Worm (Caenorhabditis elegans) whole organism, L1 larva: ENCODE measurements around the gene prmt-9.

ENCODE experiments used
- Y116A8C.19 ChIP-seq: sonication (generic microtip); optimal IDR thresholded peaks from 2 replicates; lab custom pipeline; 2016; ENCODE audit warnings: missing compliant biosample characterization, missing genetic modification characterization, borderline replicate concordance
- elt-3 ChIP-seq, 6 experiments: fragments of 150-350 bp in 1 of 6; sonication (generic microtip); optimal IDR thresholded peaks; 2 replicates each; lab custom pipeline; 2017 to 2018; ENCODE audit warnings: missing biosample characterization in 6 of 6, missing genetic modification characterization in 6 of 6, inconsistent platforms in 1 of 6
- fkh-8 ChIP-seq: sonication (generic microtip); optimal IDR thresholded peaks from 2 replicates; lab custom pipeline; 2016; ENCODE audit warnings: mild to moderate bottlenecking, missing genetic modification characterization, missing compliant biosample characterization
- hpl-2 ChIP-seq: fragments of 150-350 bp; optimal IDR thresholded peaks from 2 replicates; lab custom pipeline; 2014; ENCODE audit warnings: missing biosample characterization, missing genetic modification reagents, missing genetic modification characterization
- irx-1 ChIP-seq: sonication (generic microtip); optimal IDR thresholded peaks from 2 replicates; lab custom pipeline; 2016; ENCODE audit warnings: missing genetic modification characterization, missing compliant biosample characterization
- lin-39 ChIP-seq: fragments of 150-350 bp; optimal IDR thresholded peaks from 2 replicates; lab custom pipeline; 2014; ENCODE audit warnings: missing biosample characterization, missing genetic modification reagents, missing genetic modification characterization
- mab-9 ChIP-seq: fragments of 200-800 bp; sonication (Bioruptor generic); IDR thresholded peaks from 2 replicates; pipeline ENCODE4 v1.3.6; 2022; ENCODE audit warnings: missing genetic modification reagents, missing genetic modification characterization, missing compliant biosample characterization
- mep-1 ChIP-seq: fragments of 150-350 bp; optimal IDR thresholded peaks from 2 replicates; lab custom pipeline; 2014; ENCODE audit warnings: missing biosample characterization, missing genetic modification characterization
- nhr-11 ChIP-seq: fragments of 150-350 bp; optimal IDR thresholded peaks from 2 replicates; lab custom pipeline; 2014; ENCODE audit warnings: missing biosample characterization, missing genetic modification characterization
- nhr-237 ChIP-seq: fragments of 150-350 bp; optimal IDR thresholded peaks from 2 replicates; lab custom pipeline; 2014; ENCODE audit warnings: missing biosample characterization, missing genetic modification characterization
- snpc-4 ChIP-seq: fragments of 150-350 bp; optimal IDR thresholded peaks from 2 replicates; lab custom pipeline; 2014; ENCODE audit warnings: missing biosample characterization, missing genetic modification characterization
- unc-130 ChIP-seq: fragments of 150-350 bp; optimal IDR thresholded peaks from 2 replicates; lab custom pipeline; 2017; ENCODE audit warnings: missing biosample characterization, missing genetic modification characterization, inconsistent platforms
- unc-98 ChIP-seq: fragments of 200-800 bp; sonication (Bioruptor generic); IDR thresholded peaks from 2 replicates; pipeline ENCODE4 v1.3.6; 2022; ENCODE audit warnings: missing genetic modification characterization, missing compliant biosample characterization
- ztf-4 ChIP-seq: fragments of 150-350 bp; optimal IDR thresholded peaks from 2 replicates; lab custom pipeline; 2014; ENCODE audit warnings: missing biosample characterization, missing genetic modification characterization

ce11 chrIV:12653094-12653493 lies 31.1 kb downstream of the prmt-9 start, which contains the start of the genes wdfy-3 and C26H9A.4:
- TF ChIP-seq hpl-2 (no peak), mep-1 (tag; lab: Kevin White, UChicago) (peak; percentile 31), unc-98 (GFP tag; lab: Robert Waterston, UW) (no peak), elt-3 (tag; optimal IDR thresholded peaks at IDR 0.05; lab: Kevin White, UChicago) (peak in 1 of 6 experiments; percentile 9), Y116A8C.19 (tag; lab: Kevin White, UChicago) (no peak), mab-9 (no peak), nhr-237 (tag; lab: Kevin White, UChicago) (no peak), unc-130 (no peak), ztf-4 (tag; lab: Kevin White, UChicago) (no peak), fkh-8 (tag; lab: Kevin White, UChicago) (peak; percentile 14), snpc-4 (no peak), nhr-11 (tag; lab: Kevin White, UChicago) (no peak), irx-1 (tag; lab: Kevin White, UChicago) (no peak), lin-39 (tag; lab: Kevin White, UChicago) (no peak)
